Fruit fly (Drosophila melanogaster) S2 (cell line): Measurements from ENCODE around the gene CG14742.

Source experiments
- CG8478 ChIP-seq: fragments of >200 bp; optimal IDR thresholded peaks from 2 replicates; lab custom pipeline; 2018
- CTCF ChIP-seq, 2 experiments: fragments of >200 bp; optimal IDR thresholded peaks; 2 replicates each; lab custom pipeline; 2018

DNA sequence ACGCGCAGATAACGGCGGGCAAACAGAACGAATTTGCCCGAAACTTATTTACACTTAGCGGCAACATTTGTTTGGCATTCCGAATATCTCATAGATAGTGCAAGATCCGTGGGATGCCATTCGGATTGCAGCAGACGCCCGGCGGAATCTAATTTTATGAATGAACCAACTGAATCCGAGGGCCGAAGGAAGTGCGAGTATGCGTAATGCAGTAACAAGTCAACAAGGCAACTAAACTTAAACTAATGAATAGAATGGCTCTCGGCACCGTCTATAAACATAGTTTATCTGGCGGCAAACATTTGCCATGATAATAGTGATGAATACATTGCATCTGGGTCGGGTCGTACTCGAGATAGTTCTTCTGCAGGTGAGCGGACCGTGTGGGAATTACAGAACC lies 35.9 kb downstream of the CG14742 start:
- no peak for TF ChIP-seq CG8478 (lab: Kevin White, UChicago)
- TF ChIP-seq CTCF (optimal IDR thresholded peaks at IDR 0.05; lab: Kevin White, UChicago): no peak
